Worm (Caenorhabditis elegans) whole organism, L3 larva: Measurements from ENCODE around the gene F07A11.5.

Experiments used
- egl-5 ChIP-seq: fragments of 150-350 bp; optimal IDR thresholded peaks from 2 replicates; lab custom pipeline; 2017; ENCODE audit warnings: missing biosample characterization, missing genetic modification reagents, missing genetic modification characterization, inconsistent platforms
- nhr-237 ChIP-seq: fragments of 150-350 bp; optimal IDR thresholded peaks from 2 replicates; lab custom pipeline; 2014; ENCODE audit warnings: missing biosample characterization, missing genetic modification characterization

DNA sequence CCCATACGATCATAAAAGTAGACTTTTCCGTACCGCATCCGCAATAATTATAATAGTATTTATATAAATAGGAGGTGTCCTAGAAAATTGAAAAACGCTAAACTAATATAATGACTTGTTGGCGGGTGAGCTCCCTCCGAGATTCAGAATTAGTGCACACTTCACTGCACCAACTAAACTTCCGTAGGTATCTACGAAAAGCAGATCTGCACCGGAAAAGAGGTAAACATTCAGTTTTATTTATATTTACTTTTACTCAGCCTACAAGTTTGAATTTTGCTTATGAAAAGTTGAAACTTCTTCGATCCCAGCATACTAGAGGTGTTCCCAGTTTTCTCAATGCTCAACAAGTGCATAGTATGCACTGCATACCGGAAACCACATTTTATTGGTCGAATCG lies 20.1 kb upstream of the F07A11.5 start, which contains the start of gene F07A11.1:
- TF ChIP-seq nhr-237 (tag; lab: Kevin White, UChicago) (no peak), egl-5 (tag; lab: Kevin White, UChicago) (no peak)
